Fruit fly (Drosophila melanogaster) whole organism, embryonic: Measurements from ENCODE around the gene CG45045.

Experiments
- Bdp1 ChIP-seq: fragments of 200-800 bp; sonication (Bioruptor generic); optimal IDR thresholded peaks from 3 replicates; lab custom pipeline; 2016; ENCODE audit warnings: missing biosample characterization, missing genetic modification characterization
- Blimp-1 ChIP-seq: fragments of 200-800 bp; sonication (Bioruptor generic); optimal IDR thresholded peaks from 3 replicates; lab custom pipeline; 2018; ENCODE audit warnings: missing biosample characterization, missing genetic modification characterization, mild to moderate bottlenecking, moderate library complexity, missing genetic modification reagents
- CG10565 ChIP-seq: fragments of 200-800 bp; sonication (Bioruptor generic); optimal IDR thresholded peaks from 3 replicates; lab custom pipeline; 2016; ENCODE audit warnings: missing biosample characterization, mild to moderate bottlenecking, missing genetic modification characterization
- CG13287 ChIP-seq: fragments of 200-800 bp; sonication (Bioruptor generic); IDR thresholded peaks from 2 replicates; pipeline ENCODE4 v1.3.6; 2022; ENCODE audit warnings: missing biosample characterization, missing genetic modification characterization; ENCODE audit not compliant: partially characterized antibody
- CG13894 ChIP-seq: fragments of 200-800 bp; sonication (Bioruptor generic); optimal IDR thresholded peaks from 3 replicates; lab custom pipeline; 2018; ENCODE audit warnings: missing biosample characterization, mild to moderate bottlenecking, missing genetic modification characterization, moderate library complexity
- CG17359 ChIP-seq: fragments of 200-800 bp; sonication (Bioruptor generic); optimal IDR thresholded peaks from 3 replicates; lab custom pipeline; 2018; ENCODE audit warnings: missing biosample characterization, mild to moderate bottlenecking, missing genetic modification characterization, moderate library complexity
- CG2120 ChIP-seq: fragments of 200-800 bp; sonication (Bioruptor generic); optimal IDR thresholded peaks from 3 replicates; lab custom pipeline; 2016; ENCODE audit warnings: missing biosample characterization, missing genetic modification characterization
- CG34422 ChIP-seq: fragments of 200-800 bp; sonication (Bioruptor generic); IDR thresholded peaks from 3 replicates; pipeline ENCODE4 v1.3.6; 2022; ENCODE audit warnings: missing biosample characterization, missing genetic modification characterization
- CG4282 ChIP-seq: fragments of 200-800 bp; sonication (Bioruptor generic); optimal IDR thresholded peaks from 2 replicates; lab custom pipeline; 2016; ENCODE audit warnings: missing biosample characterization, missing genetic modification characterization
- CG6272 ChIP-seq: fragments of 200-800 bp; sonication (Bioruptor generic); IDR thresholded peaks from 2 replicates; pipeline ENCODE4 v1.3.6; 2022; ENCODE audit warnings: missing biosample characterization, missing genetic modification characterization
- CG7357 ChIP-seq: fragments of 200-800 bp; sonication (Bioruptor generic); IDR thresholded peaks from 3 replicates; pipeline ENCODE4 v1.3.6; 2022; ENCODE audit warnings: missing biosample characterization, missing genetic modification characterization
- CG7745 ChIP-seq: fragments of 200-800 bp; sonication (Bioruptor generic); optimal IDR thresholded peaks from 2 replicates; lab custom pipeline; 2018; ENCODE audit warnings: missing biosample characterization, mild to moderate bottlenecking, missing genetic modification characterization, moderate library complexity
- CG7839 ChIP-seq: fragments of 200-800 bp; sonication (Bioruptor generic); optimal IDR thresholded peaks from 3 replicates; lab custom pipeline; 2018; ENCODE audit warnings: missing biosample characterization, mild to moderate bottlenecking, missing genetic modification characterization, moderate library complexity
- CG8089 ChIP-seq: fragments of 200-800 bp; sonication (Bioruptor generic); optimal IDR thresholded peaks from 3 replicates; lab custom pipeline; 2016; ENCODE audit warnings: missing biosample characterization, missing genetic modification characterization
- CrebB ChIP-seq: fragments of 200-800 bp; sonication (Bioruptor generic); optimal IDR thresholded peaks from 3 replicates; lab custom pipeline; 2018; ENCODE audit warnings: missing biosample characterization, mild to moderate bottlenecking, missing genetic modification characterization
- D19A ChIP-seq: fragments of 200-800 bp; optimal IDR thresholded peaks from 3 replicates; lab custom pipeline; 2019; ENCODE audit warnings: missing biosample characterization, mild to moderate bottlenecking, missing genetic modification characterization, moderate library complexity
- Ets65A ChIP-seq: fragments of 200-800 bp; sonication (Bioruptor generic); peaks from one replicate; lab custom pipeline; 2016; ENCODE audit warnings: missing biosample characterization, missing genetic modification characterization
- HLH3B ChIP-seq: fragments of 200-800 bp; sonication (Bioruptor generic); IDR thresholded peaks from 2 replicates; pipeline ENCODE4 v1.3.6; 2022; ENCODE audit warnings: missing biosample characterization, missing genetic modification characterization
- Hr51 ChIP-seq, 2 experiments: fragments of 200-800 bp; sonication (Bioruptor generic); optimal IDR thresholded peaks; 2 replicates in 1 of 2; 3 replicates in 1 of 2; lab custom pipeline; 2016 to 2018; ENCODE audit warnings: missing biosample characterization in 2 of 2, missing genetic modification characterization in 2 of 2, mild to moderate bottlenecking in 1 of 2, moderate library complexity in 1 of 2
- Jarid2 ChIP-seq: fragments of 200-800 bp; sonication (Bioruptor generic); optimal IDR thresholded peaks from 3 replicates; lab custom pipeline; 2017; ENCODE audit warnings: mild to moderate bottlenecking, missing biosample characterization, missing genetic modification reagents, missing genetic modification characterization
- Myb ChIP-seq: fragments of 200-800 bp; sonication (Bioruptor generic); optimal IDR thresholded peaks from 2 replicates; lab custom pipeline; 2016; ENCODE audit warnings: missing biosample characterization, missing genetic modification characterization
- NFAT ChIP-seq: fragments of 200-800 bp; sonication (Bioruptor generic); IDR thresholded peaks from 2 replicates; pipeline ENCODE4 v1.3.6; 2022; ENCODE audit warnings: missing biosample characterization, missing genetic modification characterization
- Ravus ChIP-seq: fragments of 200-800 bp; sonication (Bioruptor generic); IDR thresholded peaks from 2 replicates; pipeline ENCODE4 v1.3.6; 2022; ENCODE audit warnings: missing biosample characterization, missing genetic modification characterization
- ato ChIP-seq: fragments of 200-800 bp; sonication (Bioruptor generic); IDR thresholded peaks from 2 replicates; pipeline ENCODE4 v1.3.6; 2022; ENCODE audit warnings: missing biosample characterization, missing genetic modification characterization; ENCODE audit not compliant: partially characterized antibody
- bigmax ChIP-seq: fragments of 200-800 bp; sonication (Bioruptor generic); optimal IDR thresholded peaks from 2 replicates; lab custom pipeline; 2018; ENCODE audit warnings: missing biosample characterization, mild to moderate bottlenecking, missing genetic modification characterization
- cato ChIP-seq: fragments of 200-800 bp; sonication (Bioruptor generic); optimal IDR thresholded peaks from 2 replicates; lab custom pipeline; 2016; ENCODE audit warnings: missing biosample characterization, missing genetic modification characterization, borderline replicate concordance
- cg ChIP-seq: fragments of 200-800 bp; sonication (Bioruptor generic); optimal IDR thresholded peaks from 3 replicates; lab custom pipeline; 2019; ENCODE audit warnings: missing biosample characterization, mild to moderate bottlenecking, missing genetic modification characterization, moderate library complexity
- dm ChIP-seq: fragments of 200-800 bp; sonication (Bioruptor generic); optimal IDR thresholded peaks from 3 replicates; lab custom pipeline; 2016; ENCODE audit warnings: missing biosample characterization, missing genetic modification characterization
- dysf ChIP-seq: fragments of 200-800 bp; sonication (Bioruptor generic); IDR thresholded peaks from 3 replicates; pipeline ENCODE4 v1.3.6; 2022; ENCODE audit warnings: missing biosample characterization, missing genetic modification characterization
- fd64A ChIP-seq: fragments of 200-800 bp; sonication (Bioruptor generic); optimal IDR thresholded peaks from 3 replicates; lab custom pipeline; 2018; ENCODE audit warnings: missing biosample characterization, mild to moderate bottlenecking, missing genetic modification characterization
- fru ChIP-seq: fragments of >200 bp; optimal IDR thresholded peaks from 2 replicates; lab custom pipeline; 2017
- gce ChIP-seq: fragments of 200-800 bp; sonication (Bioruptor generic); IDR thresholded peaks from 3 replicates; pipeline ENCODE4 v1.3.6; 2022; ENCODE audit warnings: missing biosample characterization, missing genetic modification characterization
- gsb ChIP-seq: fragments of 200-800 bp; sonication (Bioruptor generic); IDR thresholded peaks from 2 replicates; pipeline ENCODE4 v1.3.6; 2022; ENCODE audit warnings: missing biosample characterization, missing genetic modification characterization
- hbn ChIP-seq: fragments of 200-800 bp; sonication (Bioruptor generic); IDR thresholded peaks from 2 replicates; pipeline ENCODE4 v1.3.6; 2022; ENCODE audit warnings: missing biosample characterization, missing genetic modification characterization; ENCODE audit not compliant: partially characterized antibody
- hkb ChIP-seq, 2 experiments: fragments of 200-800 bp in 1 of 2; fragments of >200 bp in 1 of 2; sonication (Bioruptor generic) in 1 of 2; IDR thresholded peaks in 1 of 2; optimal IDR thresholded peaks in 1 of 2; 2 replicates each; pipeline versions ENCODE4 v1.3.6 to Lab custom; 2017 to 2022; ENCODE audit warnings: missing biosample characterization in 1 of 2, missing genetic modification characterization in 1 of 2
- jigr1 ChIP-seq: fragments of 200-800 bp; sonication (Bioruptor generic); IDR thresholded peaks from 3 replicates; pipeline ENCODE4 v1.3.6; 2022; ENCODE audit warnings: missing biosample characterization, missing genetic modification characterization
- kah ChIP-seq: fragments of 200-800 bp; sonication (Bioruptor generic); optimal IDR thresholded peaks from 2 replicates; lab custom pipeline; 2018; ENCODE audit warnings: missing biosample characterization, mild to moderate bottlenecking, missing genetic modification characterization
- lab ChIP-seq: fragments of 200-800 bp; sonication (Bioruptor generic); optimal IDR thresholded peaks from 3 replicates; lab custom pipeline; 2017; ENCODE audit warnings: missing biosample characterization, missing genetic modification characterization, mild to moderate bottlenecking, moderate library complexity, missing genetic modification reagents
- nerfin-1 ChIP-seq: fragments of 200-800 bp; sonication (Bioruptor generic); optimal IDR thresholded peaks from 3 replicates; lab custom pipeline; 2019; ENCODE audit warnings: missing biosample characterization, mild to moderate bottlenecking, missing genetic modification characterization, moderate library complexity
- pan ChIP-seq, 4 experiments: fragments of >200 bp in 3 of 4; fragments of 200-800 bp in 1 of 4; sonication (Bioruptor generic) in 1 of 4; optimal IDR thresholded peaks in 3 of 4; IDR thresholded peaks in 1 of 4; 2 replicates each; pipeline versions ENCODE4 v1.3.6 to Lab custom; 2017 to 2022; ENCODE audit warnings: missing biosample characterization in 2 of 4, missing genetic modification characterization in 2 of 4, mixed read lengths in 1 of 4
- phol ChIP-seq: fragments of 200-800 bp; sonication (Bioruptor generic); optimal IDR thresholded peaks from 3 replicates; lab custom pipeline; 2018; ENCODE audit warnings: missing biosample characterization, mild to moderate bottlenecking, missing genetic modification characterization, moderate library complexity
- pros ChIP-seq: fragments of 200-800 bp; sonication (Bioruptor generic); optimal IDR thresholded peaks from 3 replicates; lab custom pipeline; 2019; ENCODE audit warnings: missing biosample characterization, mild to moderate bottlenecking, missing genetic modification characterization, moderate library complexity
- run ChIP-seq: fragments of 200-800 bp; sonication (Bioruptor generic); optimal IDR thresholded peaks from 3 replicates; lab custom pipeline; 2018; ENCODE audit warnings: missing biosample characterization, mild to moderate bottlenecking, missing genetic modification characterization
- sc ChIP-seq, 3 experiments: fragments of >200 bp in 2 of 3; fragments of 200-800 bp in 1 of 3; sonication (Bioruptor generic) in 1 of 3; optimal IDR thresholded peaks; 2 replicates in 2 of 3; 3 replicates in 1 of 3; lab custom pipeline; 2017; ENCODE audit warnings: mild to moderate bottlenecking in 1 of 3, missing biosample characterization in 1 of 3, missing genetic modification characterization in 1 of 3, missing genetic modification reagents in 1 of 3
- sob ChIP-seq: fragments of 200-800 bp; sonication (Bioruptor generic); IDR thresholded peaks from 2 replicates; pipeline ENCODE4 v1.3.6; 2022; ENCODE audit warnings: missing biosample characterization, missing genetic modification characterization
- vvl ChIP-seq: fragments of 200-800 bp; sonication (Bioruptor generic); IDR thresholded peaks from 2 replicates; pipeline ENCODE4 v1.3.6; 2022; ENCODE audit warnings: missing biosample characterization, missing genetic modification characterization
- wor ChIP-seq: fragments of 200-800 bp; sonication (Bioruptor generic); IDR thresholded peaks from 2 replicates; pipeline ENCODE4 v1.3.6; 2022; ENCODE audit warnings: missing biosample characterization, missing genetic modification characterization
- zen ChIP-seq: fragments of 200-800 bp; sonication (Bioruptor generic); optimal IDR thresholded peaks from 3 replicates; lab custom pipeline; 2018; ENCODE audit warnings: missing biosample characterization, mild to moderate bottlenecking, missing genetic modification characterization, moderate library complexity

The CG45045 gene

dm6 chr3R:17700488-17701130 lies 33.2 kb downstream of the CG45045 start (continued):
- TF ChIP-seq sob (GFP tag; lab: Robert Waterston, UW) (peak; percentile 98), phol (tag; lab: Kevin White, UChicago) (peak; percentile 97), Jarid2 (peak; percentile 90), cato (GFP tag; lab: Kevin White, UChicago) (peak; percentile 93), fd64A (peak; percentile 88), NFAT (GFP tag; lab: Robert Waterston, UW) (peak; percentile 95), gce (GFP tag; lab: Robert Waterston, UW) (peak; percentile 96), CG2120 (peak; percentile 96), pros (peak; percentile 97), CG7357 (GFP tag; lab: Robert Waterston, UW) (peak; percentile 95), CG13894 (peak; percentile 98), CG10565 (GFP tag; lab: Kevin White, UChicago) (peak; percentile 43), CG17359 (tag; lab: Kevin White, UChicago) (peak; percentile 99), Bdp1 (GFP tag; lab: Kevin White, UChicago) (peak; percentile 41), CG7745 (tag; lab: Kevin White, UChicago) (no peak), hbn (GFP tag; lab: Robert Waterston, UW) (no peak; the same call in 1 of the 2 replicates), CG4282 (GFP tag; lab: Kevin White, UChicago) (no peak), wor (GFP tag; lab: Robert Waterston, UW) (peak; percentile 97), ato (GFP tag; lab: Robert Waterston, UW) (no peak), gsb (GFP tag; lab: Robert Waterston, UW) (peak; percentile 97), bigmax (no peak), CG7839 (tag; lab: Kevin White, UChicago) (peak; percentile 99), nerfin-1 (tag; lab: Kevin White, UChicago) (peak; percentile 97), CG6272 (peak; percentile 98), CG34422 (GFP tag; lab: Robert Waterston, UW) (peak; percentile 98), HLH3B (GFP tag; lab: Robert Waterston, UW) (peak; percentile 99), Hr51 (GFP tag; optimal IDR thresholded peaks at IDR 0.05; lab: Kevin White, UChicago) (peak; percentile 90 to 99), dysf (GFP tag; lab: Robert Waterston, UW) (peak; percentile 99), hkb (optimal IDR thresholded peaks at IDR 0.05; lab: Kevin White, UChicago) (no peak), hkb (GFP tag; IDR thresholded peaks at IDR 0.05; lab: Robert Waterston, UW) (peak; percentile 99), D19A (peak; percentile 97), sc (optimal IDR thresholded peaks at IDR 0.05; lab: Kevin White, UChicago) (no peak), sc (GFP tag; optimal IDR thresholded peaks at IDR 0.05; lab: Kevin White, UChicago) (peak; percentile 96), run (tag; lab: Kevin White, UChicago) (peak; percentile 97), Ets65A (GFP tag; lab: Kevin White, UChicago) (peak; percentile 95), dm (GFP tag; lab: Kevin White, UChicago) (no peak), jigr1 (GFP tag; lab: Robert Waterston, UW) (peak; percentile 97), lab (GFP tag; lab: Kevin White, UChicago) (peak; percentile 99), Myb (GFP tag; lab: Kevin White, UChicago) (peak; percentile 55), zen (peak; percentile 93), kah (GFP tag; lab: Kevin White, UChicago) (peak; percentile 96), pan (optimal IDR thresholded peaks at IDR 0.05; lab: Kevin White, UChicago) (no peak), pan (GFP tag; optimal IDR thresholded peaks at IDR 0.05 in 1 of 2, IDR thresholded peaks at IDR 0.05 in 1 of 2) (peak in 1 of 2 experiments; percentile 99), vvl (GFP tag; lab: Robert Waterston, UW) (peak; percentile 99), CG8089 (GFP tag; lab: Kevin White, UChicago) (peak; percentile 41), Ravus (peak; percentile 95), CG13287 (GFP tag; lab: Robert Waterston, UW) (no peak; the same call in 1 of the 2 replicates), CrebB (tag; lab: Kevin White, UChicago) (peak; percentile 96), cg (GFP tag; lab: Kevin White, UChicago) (no peak), fru (lab: Kevin White, UChicago) (no peak), Blimp-1 (GFP tag; lab: Kevin White, UChicago) (peak; percentile 97)
